Worm (Caenorhabditis elegans) whole organism, L4/young adult: ENCODE measurements around the gene alkb-8.

Experiments
- W03F9.2 ChIP-seq: fragments of 150-350 bp; optimal IDR thresholded peaks from 2 replicates; lab custom pipeline; 2014; ENCODE audit warnings: missing biosample characterization, missing genetic modification characterization
- dao-5 ChIP-seq: sonication (generic microtip); optimal IDR thresholded peaks from 2 replicates; lab custom pipeline; 2016; ENCODE audit warnings: missing genotype, missing genetic modification characterization, moderate library complexity, missing compliant biosample characterization

- TF ChIP-seq W03F9.2 (tag; lab: Kevin White, UChicago) (no peak), dao-5 (no peak)
Measured at ce11 chrIII:3735509-3736255, 26.6 kb downstream of the alkb-8 start.
